Worm (Caenorhabditis elegans): ENCODE results near the gene eyg-1.

DNA sequence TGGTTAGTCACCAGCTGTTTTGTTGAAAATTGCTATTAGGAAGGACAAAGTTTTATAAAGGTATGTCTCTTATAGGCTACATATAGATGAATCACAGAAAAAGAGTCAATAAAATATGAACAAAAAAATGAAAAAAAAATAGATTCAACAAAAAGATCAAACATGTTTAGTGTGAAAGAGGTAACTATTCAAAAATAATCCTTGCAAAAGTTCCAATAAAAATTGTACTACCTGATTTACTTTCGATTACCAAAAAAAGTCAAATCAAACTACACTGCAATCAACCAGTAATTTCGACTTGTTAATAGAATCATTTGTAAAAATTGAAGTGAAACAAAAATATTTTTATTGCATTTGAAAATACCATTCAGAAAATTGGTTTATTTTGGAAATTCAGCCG, 23.2 kb upstream of the eyg-1 start, which contains the start of gene ZK938.10:
- no peak for TF ChIP-seq pha-4 (tag; optimal IDR thresholded peaks at IDR 0.05)
- no peak for TF ChIP-seq ceh-31 (tag; optimal IDR thresholded peaks at IDR 0.05)
- TF ChIP-seq nfya-1 (tag; optimal IDR thresholded peaks at IDR 0.05), result no peak
- TF ChIP-seq elt-2 (tag; optimal IDR thresholded peaks at IDR 0.05), result no peak
- no peak for TF ChIP-seq dve-1 (tag; optimal IDR thresholded peaks at IDR 0.05)
- no peak for TF ChIP-seq hlh-6 (tag; optimal IDR thresholded peaks at IDR 0.05)
- no peak for TF ChIP-seq ama-1 (optimal IDR thresholded peaks at IDR 0.05)
- no peak for TF ChIP-seq ahr-1 (tag; optimal IDR thresholded peaks at IDR 0.05)
- TF ChIP-seq nhr-11 (tag; optimal IDR thresholded peaks at IDR 0.05), result no peak
- no peak for TF ChIP-seq ceh-18 (tag; optimal IDR thresholded peaks at IDR 0.05)
